Worm (Caenorhabditis elegans) whole organism, young adult: ENCODE results near the gene gpx-4.

Source experiments
- bed-2 ChIP-seq: fragments of 200-800 bp; sonication (Bioruptor generic); IDR thresholded peaks from 2 replicates; pipeline ENCODE4 v1.3.6; 2022; ENCODE audit warnings: missing genetic modification reagents, missing genetic modification characterization, missing compliant biosample characterization
- ztf-22 ChIP-seq: fragments of 200-800 bp; sonication (Bioruptor generic); optimal IDR thresholded peaks from 2 replicates; lab custom pipeline; 2018; ENCODE audit warnings: mild to moderate bottlenecking, missing genetic modification characterization, moderate library complexity, missing compliant biosample characterization

ce11 chrIV:2709590-2710201, 34.9 kb upstream of the gpx-4 start:
- TF ChIP-seq ztf-22 (GFP tag; lab: Kevin White, UChicago) (peak; percentile 90), bed-2 (GFP tag; lab: Robert Waterston, UW) (no peak)
